Worm (Caenorhabditis elegans) whole organism, L4/young adult: ENCODE data around the gene zyx-1.

Source experiments
- W03F9.2 ChIP-seq: fragments of 150-350 bp; optimal IDR thresholded peaks from 2 replicates; lab custom pipeline; 2014; ENCODE audit warnings: missing biosample characterization, missing genetic modification characterization
- dao-5 ChIP-seq: sonication (generic microtip); optimal IDR thresholded peaks from 2 replicates; lab custom pipeline; 2016; ENCODE audit warnings: missing genotype, missing genetic modification characterization, moderate library complexity, missing compliant biosample characterization

DNA sequence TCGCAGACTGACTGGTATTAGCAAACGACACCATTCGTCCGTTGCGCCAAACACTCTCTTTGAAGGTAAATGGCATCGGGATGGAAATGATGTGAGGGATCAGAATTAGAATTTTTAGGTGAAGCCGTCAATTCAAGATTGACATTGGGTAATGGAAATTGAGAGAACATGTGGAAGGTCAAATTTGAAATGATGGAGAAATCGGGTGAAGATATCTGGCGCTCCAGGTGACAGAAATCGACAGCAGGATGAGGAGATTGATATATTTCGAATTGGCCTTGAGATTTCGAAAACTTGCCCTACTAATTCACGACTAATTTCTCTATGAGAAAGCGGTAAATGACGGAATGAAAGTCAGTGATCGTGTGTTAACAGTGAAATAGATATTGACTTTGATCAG lies 34.2 kb upstream of the zyx-1 start:
- TF ChIP-seq W03F9.2 (tag; lab: Kevin White, UChicago) = no peak
- no peak for TF ChIP-seq dao-5 (tag; lab: Kevin White, UChicago)
